Worm (Caenorhabditis elegans) whole organism, L1 larva: ENCODE measurements around the gene str-200.
"Not testable (repeated sequence)": the region's sequence is repeated elsewhere in the genome, so short reads cannot be mapped to it uniquely, and the experiment has no call there.

Experiments used
- aha-1 ChIP-seq: fragments of 150-350 bp; optimal IDR thresholded peaks from 2 replicates; lab custom pipeline; 2014; ENCODE audit warnings: missing biosample characterization, missing genetic modification characterization
- ceh-90 ChIP-seq: sonication (generic microtip); optimal IDR thresholded peaks from 2 replicates; lab custom pipeline; 2016; ENCODE audit warnings: missing genetic modification characterization, missing compliant biosample characterization
- elt-3 ChIP-seq, 6 experiments: fragments of 150-350 bp in 1 of 6; sonication (generic microtip); optimal IDR thresholded peaks; 2 replicates each; lab custom pipeline; 2017 to 2018; ENCODE audit warnings: missing biosample characterization in 6 of 6, missing genetic modification characterization in 6 of 6, inconsistent platforms in 1 of 6
- nhr-12 ChIP-seq: sonication (generic microtip); optimal IDR thresholded peaks from 2 replicates; lab custom pipeline; 2017; ENCODE audit warnings: missing biosample characterization, missing genetic modification characterization
- nhr-28 ChIP-seq: fragments of 150-350 bp; optimal IDR thresholded peaks from 2 replicates; lab custom pipeline; 2014; ENCODE audit warnings: missing biosample characterization, missing genetic modification characterization
- pqm-1 ChIP-seq: sonication (generic microtip); optimal IDR thresholded peaks from 3 replicates; lab custom pipeline; 2017; ENCODE audit warnings: missing biosample characterization, missing genetic modification characterization
- skn-1 ChIP-seq: fragments of 150-350 bp; optimal IDR thresholded peaks from 2 replicates; lab custom pipeline; 2014; ENCODE audit warnings: missing biosample characterization, missing genetic modification characterization
- unc-62 ChIP-seq: fragments of 150-350 bp; optimal IDR thresholded peaks from 2 replicates; lab custom pipeline; 2014; ENCODE audit warnings: missing biosample characterization, missing genetic modification reagents, missing genetic modification characterization
- zag-1 ChIP-seq: fragments of 150-350 bp; optimal IDR thresholded peaks from 2 replicates; lab custom pipeline; 2014; ENCODE audit warnings: missing biosample characterization, missing genetic modification characterization
- ztf-11 ChIP-seq, 2 experiments: sonication (generic microtip); optimal IDR thresholded peaks; 2 replicates each; lab custom pipeline; 2016 to 2017; ENCODE audit warnings: missing genetic modification characterization in 2 of 2, missing biosample characterization in 1 of 2, missing compliant biosample characterization in 1 of 2

ce11 chrV:17409955-17410354 lies 48.0 kb downstream of the str-200 start, which contains the start of gene srh-132:
- TF ChIP-seq nhr-28 (tag; lab: Kevin White, UChicago); unc-62; pqm-1 (tag; lab: Kevin White, UChicago); elt-3 (tag; optimal IDR thresholded peaks at IDR 0.05; lab: Kevin White, UChicago); ztf-11 (tag; optimal IDR thresholded peaks at IDR 0.05; lab: Kevin White, UChicago); skn-1 (tag; lab: Kevin White, UChicago); ceh-90; nhr-12 (tag; lab: Kevin White, UChicago); aha-1 (tag; lab: Kevin White, UChicago); zag-1 (tag; lab: Kevin White, UChicago): not testable (repeated sequence)
